Fruit fly (Drosophila melanogaster): ENCODE results near the gene CG15278.
"Not testable (repeated sequence)": the region's sequence is repeated elsewhere in the genome, so short reads cannot be mapped to it uniquely, and the experiment has no call there.

The CG15278 gene

DNA sequence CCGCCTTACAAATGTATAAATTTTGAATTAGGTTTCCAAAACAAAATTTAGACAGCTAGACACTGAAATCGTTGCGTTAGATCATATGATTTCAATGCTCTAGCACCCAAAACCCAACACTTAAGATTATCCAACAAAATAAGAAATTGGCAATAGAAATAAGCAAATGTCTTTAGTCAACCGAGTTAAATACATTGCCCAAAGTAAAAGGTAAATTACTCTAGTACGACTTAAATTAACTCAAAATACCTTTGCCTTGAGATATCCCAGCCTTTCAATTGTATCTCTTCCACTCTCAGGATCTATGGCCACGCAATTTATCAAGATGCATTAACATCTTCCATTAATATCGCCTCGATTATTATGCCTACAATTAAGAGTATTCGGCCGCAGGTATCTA, at the start of gene CG15278:
Gene CG15278 (minus strand): TSS at position 101 of the 400 bp plus-strand sequence.
- TF ChIP-seq psq (GFP tag; optimal IDR thresholded peaks at IDR 0.05) = no peak
- no peak for TF ChIP-seq h (GFP tag; optimal IDR thresholded peaks at IDR 0.05)
- no peak for TF ChIP-seq HLH106 (tag; optimal IDR thresholded peaks at IDR 0.05)
- no peak for TF ChIP-seq sv (GFP tag; optimal IDR thresholded peaks at IDR 0.05)
- no peak for TF ChIP-seq Jra (GFP tag; optimal IDR thresholded peaks at IDR 0.05)
- TF ChIP-seq usp (GFP tag; optimal IDR thresholded peaks at IDR 0.05) = no peak
- TF ChIP-seq Sp1 (GFP tag; optimal IDR thresholded peaks at IDR 0.05) = no peak
- no peak for TF ChIP-seq CG9705 (GFP tag; optimal IDR thresholded peaks at IDR 0.05)

DNA sequence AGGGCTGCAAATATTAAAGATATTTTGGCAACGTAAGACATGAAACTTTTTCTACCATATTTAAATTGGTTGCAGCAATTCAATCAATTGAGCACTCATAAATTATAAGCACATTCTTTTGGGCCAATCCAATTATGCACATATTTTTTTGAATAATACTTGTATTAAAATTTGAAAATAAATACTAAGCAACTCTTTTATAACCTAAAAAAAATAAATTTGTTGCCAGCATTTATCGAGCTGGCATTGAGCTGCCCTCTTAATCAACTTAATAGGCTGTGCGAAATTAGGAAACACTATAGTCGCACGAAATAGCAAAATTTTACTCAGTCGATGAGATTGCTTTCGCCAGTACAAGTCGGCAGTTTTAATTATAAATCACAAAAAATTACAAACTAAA, 48.2 kb upstream of the CG15278 start, which contains the start of gene CG3491:
Gene CG3491 (plus strand): TSS at position 301 of the 400 bp plus-strand sequence.
- TF ChIP-seq dsf (GFP tag; optimal IDR thresholded peaks at IDR 0.05; ENCODE audit: borderline replicate concordance) (no peak), ey (GFP tag; optimal IDR thresholded peaks at IDR 0.05) (no peak), fru (GFP tag; optimal IDR thresholded peaks at IDR 0.05) (no peak), dmrt93B (GFP tag; optimal IDR thresholded peaks at IDR 0.05) (no peak), sv (GFP tag; optimal IDR thresholded peaks at IDR 0.05) (no peak), dl (GFP tag; optimal IDR thresholded peaks at IDR 0.05; ENCODE audit: insufficient read depth in 1 of 2, partially characterized antibody in 2 of 2) (no peak), brk (GFP tag; optimal IDR thresholded peaks at IDR 0.05) (no peak), rgr (GFP tag; optimal IDR thresholded peaks at IDR 0.05) (no peak), usp (GFP tag; optimal IDR thresholded peaks at IDR 0.05) (no peak), Abd-B (GFP tag; optimal IDR thresholded peaks at IDR 0.05) (no peak), lola (GFP tag; optimal IDR thresholded peaks at IDR 0.05) (no peak), HLH106 (tag; optimal IDR thresholded peaks at IDR 0.05) (no peak), pan (optimal IDR thresholded peaks at IDR 0.05) (no peak), Dfd (GFP tag; optimal IDR thresholded peaks at IDR 0.05) (no peak), woc (GFP tag; optimal IDR thresholded peaks at IDR 0.05) (no peak)

dm6 chr2L:14887530-14887929, 11.4 kb upstream of the CG15278 start:
- TF ChIP-seq Abd-B (GFP tag; optimal IDR thresholded peaks at IDR 0.05) = no peak
- no peak for TF ChIP-seq Sp1 (GFP tag; optimal IDR thresholded peaks at IDR 0.05)
- TF ChIP-seq pan (optimal IDR thresholded peaks at IDR 0.05) = no peak
- no peak for TF ChIP-seq lola (GFP tag; optimal IDR thresholded peaks at IDR 0.05)
- TF ChIP-seq usp (GFP tag; optimal IDR thresholded peaks at IDR 0.05) = no peak
- no peak for TF ChIP-seq tai (GFP tag; optimal IDR thresholded peaks at IDR 0.05)
- TF ChIP-seq GATAd (GFP tag; optimal IDR thresholded peaks at IDR 0.05) = no peak
- no peak for TF ChIP-seq Jra (GFP tag; optimal IDR thresholded peaks at IDR 0.05)
- TF ChIP-seq Myc (optimal IDR thresholded peaks at IDR 0.05) = no peak
- no peak for TF ChIP-seq sage (GFP tag; optimal IDR thresholded peaks at IDR 0.05)
- TF ChIP-seq sv (GFP tag; optimal IDR thresholded peaks at IDR 0.05) = no peak
- TF ChIP-seq dsf (GFP tag; optimal IDR thresholded peaks at IDR 0.05; ENCODE audit: borderline replicate concordance) = no peak
- TF ChIP-seq jim (GFP tag; optimal IDR thresholded peaks at IDR 0.05) = no peak
- no peak for TF ChIP-seq CG32264 (GFP tag; optimal IDR thresholded peaks at IDR 0.05)

DNA sequence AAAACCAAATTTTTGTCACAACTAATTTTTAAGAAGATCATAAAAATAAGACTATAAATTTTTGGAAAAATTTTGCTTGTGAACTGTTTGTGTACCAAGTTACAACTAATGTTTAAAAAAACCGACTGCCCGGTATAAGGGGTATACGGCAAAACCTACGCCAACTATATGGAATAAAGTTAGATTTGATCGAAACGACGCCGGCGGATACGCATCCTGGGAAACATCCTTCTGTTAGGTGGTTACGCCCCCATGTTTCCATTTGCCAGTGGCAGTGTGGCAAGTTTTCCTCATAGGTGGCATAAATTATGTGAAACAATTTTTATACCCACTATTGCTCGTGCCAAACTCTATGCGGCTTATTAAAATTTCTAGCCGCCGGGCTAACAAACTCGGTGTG, 7.5 kb upstream of the CG15278 start, which contains the start of gene ProtB:
Gene ProtB (minus strand): TSS at position 101 of the 400 bp plus-strand sequence.
- TF ChIP-seq br (GFP tag; optimal IDR thresholded peaks at IDR 0.05); dmrt93B (GFP tag; optimal IDR thresholded peaks at IDR 0.05); Dif (GFP tag; optimal IDR thresholded peaks at IDR 0.05; ENCODE audit: partially characterized antibody): not testable (repeated sequence)

dm6 chr2L:14881552-14881951, 5.4 kb upstream of the CG15278 start, which contains the start of gene ProtA:
TSS of gene ProtA (minus strand) at chr2L:14881652.
- not testable (repeated sequence) for TF ChIP-seq Myc (optimal IDR thresholded peaks at IDR 0.05); jim (GFP tag; optimal IDR thresholded peaks at IDR 0.05); usp (GFP tag; optimal IDR thresholded peaks at IDR 0.05)

- no peak for TF ChIP-seq Dfd (GFP tag; optimal IDR thresholded peaks at IDR 0.05)
- no peak for TF ChIP-seq HLH106 (tag; optimal IDR thresholded peaks at IDR 0.05)
- TF ChIP-seq ey (GFP tag; optimal IDR thresholded peaks at IDR 0.05) = no peak
- TF ChIP-seq Hnf4 (GFP tag; optimal IDR thresholded peaks at IDR 0.05) = no peak
- TF ChIP-seq jim (GFP tag; optimal IDR thresholded peaks at IDR 0.05) = no peak
- no peak for TF ChIP-seq foxo (GFP tag; optimal IDR thresholded peaks at IDR 0.05)
- TF ChIP-seq Sp1 (GFP tag; optimal IDR thresholded peaks at IDR 0.05) = no peak
- no peak for TF ChIP-seq Vsx2 (GFP tag; optimal IDR thresholded peaks at IDR 0.05; ENCODE audit: partially characterized antibody)
- no peak for TF ChIP-seq Jra (GFP tag; optimal IDR thresholded peaks at IDR 0.05)
- TF ChIP-seq GATAd (GFP tag; optimal IDR thresholded peaks at IDR 0.05) = no peak
- no peak for TF ChIP-seq CrebA (GFP tag; optimal IDR thresholded peaks at IDR 0.05; ENCODE audit: borderline replicate concordance)
- no peak for TF ChIP-seq Mio (GFP tag; optimal IDR thresholded peaks at IDR 0.05)
- TF ChIP-seq CG32264 (GFP tag; optimal IDR thresholded peaks at IDR 0.05) = no peak
- no peak for TF ChIP-seq fru (GFP tag; optimal IDR thresholded peaks at IDR 0.05)
- no peak for TF ChIP-seq OdsH (GFP tag; optimal IDR thresholded peaks at IDR 0.05)
- TF ChIP-seq pan (optimal IDR thresholded peaks at IDR 0.05) = no peak
- TF ChIP-seq CG9705 (GFP tag; optimal IDR thresholded peaks at IDR 0.05) = no peak
Observed at dm6 chr2L:14871922-14872321, 4.2 kb downstream of the CG15278 start, which contains the start of gene CG4480. TSS of gene CG4480 (minus strand) at chr2L:14872022.

Data from whole organism, wandering third instar larva.